Fruit fly (Drosophila melanogaster) whole organism: ENCODE results near the gene fng.
A peak's percentile ranks its signal among the peaks of the same experiment; 100 is the strongest.

Experiments
- CG8478 ChIP-seq: fragments of >200 bp; optimal IDR thresholded peaks from 2 replicates; lab custom pipeline; 2018; ENCODE audit warnings: inconsistent platforms
- Dll ChIP-seq: fragments of >200 bp; optimal IDR thresholded peaks from 2 replicates; lab custom pipeline; 2017
- EcR ChIP-seq, 2 experiments: fragments of >200 bp; optimal IDR thresholded peaks; 2 replicates each; lab custom pipeline; 2017; ENCODE audit warnings: missing biosample characterization in 2 of 2, missing genetic modification characterization in 2 of 2, missing genetic modification reagents in 2 of 2
- pan ChIP-seq: fragments of >200 bp; optimal IDR thresholded peaks from 2 replicates; lab custom pipeline; 2017
- psq ChIP-seq: fragments of >200 bp; optimal IDR thresholded peaks from 2 replicates; lab custom pipeline; 2017
- usp ChIP-seq: fragments of >200 bp; optimal IDR thresholded peaks from 2 replicates; lab custom pipeline; 2017; ENCODE audit warnings: missing biosample characterization, missing genetic modification characterization, mixed read lengths

Gene fng

dm6 chr3L:20951477-20952120, 2.3 kb upstream of the fng start:
- no peak for TF ChIP-seq CG8478 (lab: Kevin White, UChicago)
- TF ChIP-seq Dll (lab: Kevin White, UChicago), result peak; percentile 34
- TF ChIP-seq psq (lab: Kevin White, UChicago), result no peak

dm6 chr3L:20950520-20951135, 1.3 kb upstream of the fng start:
- TF ChIP-seq pan (lab: Kevin White, UChicago) (no peak), Dll (lab: Kevin White, UChicago) (no peak), EcR (GFP tag; optimal IDR thresholded peaks at IDR 0.05; lab: Kevin White, UChicago) (no peak)

dm6 chr3L:20950136-20950499, 806 bp upstream of the fng start:
- TF ChIP-seq pan (lab: Kevin White, UChicago) (no peak), usp (GFP tag; lab: Kevin White, UChicago) (no peak), CG8478 (lab: Kevin White, UChicago) (no peak), EcR (GFP tag; optimal IDR thresholded peaks at IDR 0.05; lab: Kevin White, UChicago) (no peak), Dll (lab: Kevin White, UChicago) (no peak), psq (lab: Kevin White, UChicago) (no peak)

DNA sequence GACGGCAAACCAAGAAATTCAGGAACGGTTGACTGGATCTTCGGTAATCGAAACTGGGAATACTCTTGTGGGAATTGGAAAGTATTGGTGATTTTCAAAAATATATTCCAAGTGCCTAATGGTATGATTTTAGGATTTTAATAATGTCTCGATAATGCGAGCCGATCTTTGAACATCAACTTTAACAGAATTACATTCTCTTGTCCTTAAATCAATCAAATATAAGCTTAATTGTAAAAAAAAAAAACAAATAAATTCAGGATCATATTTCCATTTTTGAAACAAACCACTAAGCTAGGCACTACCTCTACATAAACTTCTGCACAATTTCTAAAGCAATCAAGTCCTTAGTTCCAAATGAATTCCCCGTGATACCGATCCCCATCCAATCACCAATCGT, 908 bp downstream of the fng start:
- TF ChIP-seq psq (lab: Kevin White, UChicago), result no peak
- no peak for TF ChIP-seq usp (GFP tag; lab: Kevin White, UChicago)
- TF ChIP-seq Dll (lab: Kevin White, UChicago), result no peak
- TF ChIP-seq pan (lab: Kevin White, UChicago), result no peak
- TF ChIP-seq CG8478 (lab: Kevin White, UChicago), result no peak
- no peak for TF ChIP-seq EcR (GFP tag; optimal IDR thresholded peaks at IDR 0.05; lab: Kevin White, UChicago)

DNA sequence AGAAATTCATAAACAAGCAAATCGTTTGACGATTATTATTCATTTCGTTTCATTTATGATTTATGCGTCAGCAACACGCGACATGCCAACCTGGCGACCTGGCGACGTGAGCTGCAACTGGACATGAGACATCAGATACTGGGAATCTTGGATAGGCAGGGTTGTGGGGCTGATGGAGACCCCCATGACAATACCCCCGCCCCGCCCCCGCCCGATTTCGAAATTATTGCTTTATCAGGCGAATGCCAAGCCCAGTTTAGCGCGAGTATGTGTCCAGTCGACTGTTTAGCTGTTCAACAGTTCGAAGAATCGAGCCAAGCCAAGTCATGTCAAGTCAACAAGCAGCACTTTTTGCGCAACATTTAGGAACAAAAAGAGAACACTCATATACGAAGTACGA, 2.4 kb downstream of the fng start:
- TF ChIP-seq Dll (lab: Kevin White, UChicago) (no peak), psq (lab: Kevin White, UChicago) (no peak), CG8478 (lab: Kevin White, UChicago) (no peak), usp (GFP tag; lab: Kevin White, UChicago) (no peak), EcR (GFP tag; optimal IDR thresholded peaks at IDR 0.05; lab: Kevin White, UChicago) (no peak), pan (lab: Kevin White, UChicago) (no peak)

dm6 chr3L:20946054-20946453, 3.3 kb downstream of the fng start:
- TF ChIP-seq CG8478 (lab: Kevin White, UChicago), result no peak
- TF ChIP-seq EcR (GFP tag; optimal IDR thresholded peaks at IDR 0.05; lab: Kevin White, UChicago), result no peak
- TF ChIP-seq psq (lab: Kevin White, UChicago), result no peak
- no peak for TF ChIP-seq Dll (lab: Kevin White, UChicago)
- no peak for TF ChIP-seq pan (lab: Kevin White, UChicago)
- TF ChIP-seq usp (GFP tag; lab: Kevin White, UChicago), result no peak

DNA sequence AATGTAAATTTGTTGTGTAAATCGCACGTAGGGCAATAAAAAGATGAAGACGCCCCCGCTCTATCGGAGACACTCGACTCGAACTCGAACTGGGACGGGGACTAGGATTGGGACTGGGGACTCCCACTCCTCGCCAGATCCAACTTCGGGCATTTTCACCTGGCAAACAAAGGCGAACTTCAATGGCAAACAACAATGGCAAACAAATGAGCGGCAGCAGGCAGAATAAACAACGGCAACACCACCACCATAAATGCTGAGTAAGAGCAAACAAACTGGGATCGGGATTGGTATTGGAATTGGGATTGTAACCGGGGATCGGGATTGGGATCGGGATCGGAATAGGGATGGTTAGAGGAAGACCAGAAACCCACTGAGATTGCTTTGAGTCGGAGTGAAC, 5.1 kb downstream of the fng start:
- no peak for TF ChIP-seq CG8478 (lab: Kevin White, UChicago)
- TF ChIP-seq usp (GFP tag; lab: Kevin White, UChicago), result no peak
- TF ChIP-seq psq (lab: Kevin White, UChicago), result no peak
- no peak for TF ChIP-seq pan (lab: Kevin White, UChicago)
- no peak for TF ChIP-seq EcR (GFP tag; optimal IDR thresholded peaks at IDR 0.05; lab: Kevin White, UChicago)

DNA sequence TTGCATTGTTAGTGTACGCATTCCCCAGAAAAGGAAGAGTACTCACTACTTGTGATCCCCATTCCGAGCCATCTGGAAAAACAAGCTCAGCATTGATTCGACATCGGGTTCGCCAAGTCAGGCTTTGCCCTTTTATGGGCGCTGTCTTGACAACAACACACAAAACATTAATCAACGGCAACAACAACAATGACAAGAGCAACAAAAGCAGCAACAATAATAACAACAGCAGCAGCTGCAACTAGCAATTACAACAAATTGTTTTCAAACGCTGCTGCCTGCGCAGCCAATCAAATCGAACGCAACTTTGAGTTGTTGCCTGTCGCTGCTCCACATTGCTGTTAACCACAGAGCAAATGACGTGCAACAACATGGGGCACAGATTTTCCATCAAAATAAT, 7.2 kb downstream of the fng start:
- TF ChIP-seq usp (GFP tag; lab: Kevin White, UChicago) (no peak), Dll (lab: Kevin White, UChicago) (no peak), CG8478 (lab: Kevin White, UChicago) (no peak), psq (lab: Kevin White, UChicago) (no peak)

DNA sequence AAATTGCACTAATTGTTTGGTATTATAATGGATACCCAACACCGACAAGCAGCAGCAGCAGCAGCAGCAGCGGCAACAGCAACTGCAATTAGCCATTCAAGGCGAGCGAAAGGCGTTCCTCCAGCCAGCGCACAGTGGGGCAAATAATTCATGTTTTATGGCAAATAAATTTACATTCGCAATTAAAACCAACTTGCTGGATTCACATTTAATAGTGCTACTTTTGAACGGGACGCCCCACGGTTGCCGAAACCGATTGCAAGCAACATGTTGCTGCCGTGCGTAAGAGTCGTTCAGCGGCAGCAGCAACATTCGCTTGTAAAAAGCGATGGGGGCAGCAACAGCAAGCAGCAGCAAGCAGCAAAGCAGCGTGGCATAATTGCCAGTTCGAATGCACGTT, 15.6 kb downstream of the fng start:
- TF ChIP-seq EcR (GFP tag; optimal IDR thresholded peaks at IDR 0.05; lab: Kevin White, UChicago) (no peak), Dll (lab: Kevin White, UChicago) (peak; percentile 8), CG8478 (lab: Kevin White, UChicago) (no peak), usp (GFP tag; lab: Kevin White, UChicago) (no peak), pan (lab: Kevin White, UChicago) (no peak)

DNA sequence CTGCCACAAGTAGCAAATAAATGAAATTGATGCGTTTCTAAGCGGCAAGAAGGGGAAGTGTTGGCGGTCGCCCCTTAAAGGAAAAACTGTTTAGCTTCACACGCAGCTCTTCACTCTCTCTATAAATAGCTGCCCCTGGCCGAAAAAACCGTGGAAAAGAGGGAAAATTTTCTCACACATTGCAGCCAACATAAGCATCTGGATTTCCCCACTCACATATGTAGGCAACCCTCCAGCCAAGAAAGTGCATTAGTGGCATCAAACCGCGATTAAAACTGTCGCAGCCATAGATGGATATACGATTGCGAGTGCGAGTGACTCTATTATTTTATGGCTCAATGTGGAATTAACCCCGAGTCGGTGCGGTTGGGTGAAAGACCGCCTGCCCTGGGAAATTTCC, 16.8 kb downstream of the fng start:
- TF ChIP-seq psq (lab: Kevin White, UChicago), result no peak
- TF ChIP-seq Dll (lab: Kevin White, UChicago), result no peak
- no peak for TF ChIP-seq CG8478 (lab: Kevin White, UChicago)
- TF ChIP-seq pan (lab: Kevin White, UChicago), result no peak
- TF ChIP-seq EcR (GFP tag; optimal IDR thresholded peaks at IDR 0.05; lab: Kevin White, UChicago), result no peak
- no peak for TF ChIP-seq usp (GFP tag; lab: Kevin White, UChicago)

DNA sequence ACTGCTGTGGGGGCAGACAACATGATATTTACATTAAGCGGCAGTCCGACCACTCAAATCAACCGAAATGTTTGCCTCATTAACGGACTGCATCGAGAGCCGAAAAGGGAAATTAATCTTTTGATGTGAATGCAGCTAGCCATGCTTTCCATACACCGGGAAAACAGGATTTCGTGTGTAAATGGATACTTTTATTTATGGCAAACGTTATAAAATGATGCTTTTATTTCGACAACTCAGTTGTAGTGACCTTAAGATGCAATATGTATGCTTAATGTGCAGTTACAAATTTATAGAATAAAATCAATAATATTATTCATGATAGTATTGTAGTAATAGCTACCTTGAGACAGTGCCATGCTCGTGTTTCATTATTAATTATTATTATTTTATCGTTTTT, 17.8 kb downstream of the fng start:
- TF ChIP-seq Dll (lab: Kevin White, UChicago) (no peak), psq (lab: Kevin White, UChicago) (no peak)

DNA sequence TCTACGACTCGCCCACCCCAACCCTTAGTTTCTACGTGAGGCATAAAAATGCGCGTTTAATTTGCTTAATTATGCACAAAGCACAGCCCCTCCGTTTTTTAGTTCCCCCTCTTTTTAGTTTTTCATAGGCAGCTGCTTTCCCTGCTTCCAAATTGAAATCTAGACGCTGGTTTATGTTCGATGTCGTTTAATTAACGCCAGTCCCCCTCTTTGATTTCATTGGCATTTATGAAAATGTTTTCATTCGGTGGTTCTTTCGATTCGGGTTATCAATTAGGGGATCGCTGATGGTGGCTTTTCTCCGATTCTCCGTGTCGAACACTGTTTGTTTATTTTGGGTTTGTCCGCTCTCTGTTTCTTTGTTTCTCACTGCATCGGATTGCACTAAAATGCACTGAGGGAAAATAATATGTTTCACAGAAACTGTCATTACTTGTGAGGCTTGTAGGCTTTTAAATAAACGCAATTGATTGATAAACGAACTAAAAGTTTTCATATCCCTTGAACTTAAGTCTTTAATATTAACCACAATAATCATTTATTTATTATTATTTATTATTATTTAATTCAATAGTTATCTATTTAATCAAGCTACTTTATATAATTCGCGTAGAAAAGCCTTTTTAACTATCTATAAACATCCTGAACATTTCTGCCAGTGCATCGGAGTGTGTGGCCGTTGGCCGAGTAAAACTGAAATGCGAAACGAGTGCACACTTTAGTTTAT, 19.1 kb downstream of the fng start:
- TF ChIP-seq Dll (lab: Kevin White, UChicago), result no peak
- no peak for TF ChIP-seq CG8478 (lab: Kevin White, UChicago)
- TF ChIP-seq psq (lab: Kevin White, UChicago), result no peak
- no peak for TF ChIP-seq pan (lab: Kevin White, UChicago)
- TF ChIP-seq usp (GFP tag; lab: Kevin White, UChicago), result no peak
- TF ChIP-seq EcR (GFP tag; optimal IDR thresholded peaks at IDR 0.05; lab: Kevin White, UChicago), result no peak
